Worm (Caenorhabditis elegans): ENCODE results near the gene C50F4.6.

C50F4.6 gene

DNA sequence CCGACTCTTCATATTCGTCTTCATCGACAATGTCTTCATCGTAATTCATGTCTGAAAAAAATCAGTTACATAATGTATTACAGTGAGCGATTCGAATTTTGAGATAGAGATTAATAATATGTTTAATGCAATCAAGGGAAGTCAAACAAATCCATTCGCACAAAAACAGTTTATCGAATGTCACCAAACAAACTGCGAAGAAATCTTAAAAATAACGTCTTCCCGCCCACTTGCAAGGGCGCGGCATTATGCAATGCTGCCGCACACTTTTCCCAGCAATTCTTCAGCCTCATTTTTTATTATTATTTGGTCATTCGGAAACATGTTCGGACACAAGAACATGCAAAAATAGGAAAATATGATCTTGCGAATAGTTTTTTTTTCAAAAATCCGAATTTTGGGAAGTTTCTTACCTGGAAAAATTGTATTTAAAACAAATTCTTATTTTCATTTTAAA lies 1.7 kb upstream of the C50F4.6 start, which contains the start of gene mdf-1 (continued):
- TF ChIP-seq attf-5 (GFP tag; optimal IDR thresholded peaks at IDR 0.05) (peak; percentile 45), rec-8 (tag; optimal IDR thresholded peaks at IDR 0.05) (no peak), nfya-2 (GFP tag; IDR thresholded peaks at IDR 0.05) (no peak), nfyb-1 (GFP tag; IDR thresholded peaks at IDR 0.05) (peak; percentile 34; the same call in 1 of the 2 replicates), snpc-4 (GFP tag; optimal IDR thresholded peaks at IDR 0.05) (no peak), snpc-4 (tag; optimal IDR thresholded peaks at IDR 0.05) (peak; percentile 1 to 75 (median 26)), pha-4 (tag; optimal IDR thresholded peaks at IDR 0.05) (no peak), B0035.1 (tag; optimal IDR thresholded peaks at IDR 0.05) (peak; percentile 10), hmg-20 (GFP tag; IDR thresholded peaks at IDR 0.05) (0 out of 2 replicates have a peak, but pooled peaks have one; percentile 4), K12H6.12 (tag; optimal IDR thresholded peaks at IDR 0.05) (no peak), ceh-100 (GFP tag; IDR thresholded peaks at IDR 0.05) (0 out of 2 replicates have a peak, but pooled peaks have one; percentile 17), ZK185.1 (tag; optimal IDR thresholded peaks at IDR 0.05; ENCODE audit: poor library complexity, severe bottlenecking) (peak; percentile 58), Y67H2A.10 (GFP tag; conservative IDR thresholded peaks at IDR 0.05) (no peak), pbrm-1 (GFP tag; IDR thresholded peaks at IDR 0.05) (no peak), aptf-2 (GFP tag; conservative IDR thresholded peaks at IDR 0.05) (no peak), ceh-27 (GFP tag; optimal IDR thresholded peaks at IDR 0.05) (peak; percentile 60), ets-4 (GFP tag; optimal IDR thresholded peaks at IDR 0.05) (no peak), snpc-1.1 (tag; optimal IDR thresholded peaks at IDR 0.05; ENCODE audit: insufficient read depth) (no peak), dpl-1 (GFP tag; optimal IDR thresholded peaks at IDR 0.05) (peak; percentile 55), F10E7.11 (tag; optimal IDR thresholded peaks at IDR 0.05) (no peak), rcor-1 (GFP tag; IDR thresholded peaks at IDR 0.05) (0 out of 2 replicates have a peak, but pooled peaks have one; percentile 45), lsl-1 (GFP tag; optimal IDR thresholded peaks at IDR 0.05) (no peak), ztf-18 (tag; optimal IDR thresholded peaks at IDR 0.05) (peak; percentile 62), cebp-1 (GFP tag; IDR thresholded peaks at IDR 0.05) (no peak), cebp-1 (tag; optimal IDR thresholded peaks at IDR 0.05) (peak; percentile 65), aptf-3 (GFP tag; IDR thresholded peaks at IDR 0.05) (no peak), madf-10 (tag; optimal IDR thresholded peaks at IDR 0.05) (peak; percentile 26), ama-1 (optimal IDR thresholded peaks at IDR 0.05) (peak; percentile 20), ama-1 (GFP tag; optimal IDR thresholded peaks at IDR 0.05) (no peak), sdz-38 (tag; optimal IDR thresholded peaks at IDR 0.05) (no peak), somi-1 (GFP tag; optimal IDR thresholded peaks at IDR 0.05) (no peak), mcd-1 (GFP tag; IDR thresholded peaks at IDR 0.05) (peak; percentile 48)

- TF ChIP-seq attf-5 (GFP tag; optimal IDR thresholded peaks at IDR 0.05) (peak; percentile 50), mes-4 (tag; optimal IDR thresholded peaks at IDR 0.05) (no peak), ceh-100 (GFP tag; IDR thresholded peaks at IDR 0.05) (no peak), F55B11.4 (tag; optimal IDR thresholded peaks at IDR 0.05; ENCODE audit: borderline replicate concordance, insufficient read depth) (no peak), C06A6.2 (GFP tag; conservative IDR thresholded peaks at IDR 0.05) (0 out of 2 replicates have a peak, but pooled peaks have one; percentile 30), ztf-26 (tag; optimal IDR thresholded peaks at IDR 0.05) (peak; percentile 10), F52B5.7 (tag; optimal IDR thresholded peaks at IDR 0.05) (peak; percentile 7), dox-1 (GFP tag; IDR thresholded peaks at IDR 0.05) (peak; percentile 61), rpc-1 (optimal IDR thresholded peaks at IDR 0.05) (no peak), rpc-1 (tag; optimal IDR thresholded peaks at IDR 0.05) (no peak), cebp-1 (GFP tag; IDR thresholded peaks at IDR 0.05) (no peak), cebp-1 (tag; optimal IDR thresholded peaks at IDR 0.05) (peak; percentile 54), zfh-2 (GFP tag; conservative IDR thresholded peaks at IDR 0.05) (peak; percentile 75), hlh-26 (GFP tag; conservative IDR thresholded peaks at IDR 0.05) (no peak), egl-44 (GFP tag; IDR thresholded peaks at IDR 0.05) (peak; percentile 24; the same call in 1 of the 2 replicates), Y53F4B.3 (GFP tag; IDR thresholded peaks at IDR 0.05) (no peak), pbrm-1 (GFP tag; IDR thresholded peaks at IDR 0.05) (no peak), madf-10 (tag; optimal IDR thresholded peaks at IDR 0.05) (no peak), lin-40 (tag; optimal IDR thresholded peaks at IDR 0.05) (peak; percentile 63), ZK185.1 (tag; optimal IDR thresholded peaks at IDR 0.05; ENCODE audit: poor library complexity, severe bottlenecking) (peak; percentile 22), attf-6 (GFP tag; IDR thresholded peaks at IDR 0.05) (no peak), bed-2 (GFP tag; IDR thresholded peaks at IDR 0.05) (no peak), madf-3 (GFP tag; IDR thresholded peaks at IDR 0.05) (no peak)
Measured at ce11 chrV:9545238-9545709, 618 bp upstream of the C50F4.6 start, which contains the start of the genes his-35 and his-41. Gene his-35, minus strand, starts transcription at chrV:9545288. Gene his-41, plus strand, starts transcription at chrV:9545536.

Data from whole organism, young adult.